Worm (Caenorhabditis elegans) whole organism, L4 larva: ENCODE results near the gene clec-52.

Source experiments
- F37D6.2 ChIP-seq: sonication (generic microtip); optimal IDR thresholded peaks from 2 replicates; lab custom pipeline; 2016; ENCODE audit warnings: mild to moderate bottlenecking, missing genetic modification characterization, missing compliant biosample characterization
- daf-12 ChIP-seq: fragments of 150-350 bp; optimal IDR thresholded peaks from 2 replicates; lab custom pipeline; 2014; ENCODE audit warnings: missing biosample characterization, missing genetic modification reagents, missing genetic modification characterization
- daf-8 ChIP-seq: fragments of 200-800 bp; sonication (Bioruptor generic); IDR thresholded peaks from 2 replicates; pipeline ENCODE4 v1.3.6; 2022; ENCODE audit warnings: missing genetic modification characterization, missing compliant biosample characterization
- egl-27 ChIP-seq: sonication (generic microtip); optimal IDR thresholded peaks from 3 replicates; lab custom pipeline; 2017; ENCODE audit warnings: missing biosample characterization, missing genetic modification reagents, missing genetic modification characterization
- spr-3 ChIP-seq: fragments of 200-800 bp; sonication (Bioruptor generic); optimal IDR thresholded peaks from 2 replicates; lab custom pipeline; 2018; ENCODE audit warnings: mild to moderate bottlenecking, missing genetic modification characterization, missing compliant biosample characterization

ce11 chrIV:8181404-8181803 is 12.8 kb upstream of the clec-52 start:
- no peak for TF ChIP-seq spr-3 (GFP tag; lab: Kevin White, UChicago)
- TF ChIP-seq daf-12 (tag; lab: Kevin White, UChicago): no peak
- TF ChIP-seq daf-8 (GFP tag; lab: Robert Waterston, UW): no peak
- no peak for TF ChIP-seq egl-27 (tag; lab: Kevin White, UChicago)
- no peak for TF ChIP-seq F37D6.2
